Worm (Caenorhabditis elegans) whole organism, late embryonic: ENCODE data around the gene unc-112.

Source experiments
- ceh-2 ChIP-seq: sonication (generic microtip); optimal IDR thresholded peaks from 2 replicates; lab custom pipeline; 2016; ENCODE audit warnings: missing genotype, missing genetic modification characterization, missing compliant biosample characterization
- dve-1 ChIP-seq: sonication (generic microtip); optimal IDR thresholded peaks from 2 replicates; lab custom pipeline; 2017; ENCODE audit warnings: antibody characterized with exemption, mild to moderate bottlenecking, missing genetic modification characterization, missing compliant biosample characterization
- fkh-10 ChIP-seq: fragments of 150-350 bp; optimal IDR thresholded peaks from 2 replicates; lab custom pipeline; 2014; ENCODE audit warnings: missing biosample characterization, missing genetic modification reagents, missing genetic modification characterization
- nhr-11 ChIP-seq: fragments of 150-350 bp; optimal IDR thresholded peaks from 2 replicates; lab custom pipeline; 2014; ENCODE audit warnings: missing biosample characterization, missing genetic modification characterization
- sox-2 ChIP-seq: fragments of 200-800 bp; sonication (Bioruptor generic); IDR thresholded peaks from 2 replicates; pipeline ENCODE4 v1.3.6; 2022; ENCODE audit warnings: missing genetic modification reagents, missing genetic modification characterization, missing compliant biosample characterization
- sox-4 ChIP-seq: sonication (generic microtip); optimal IDR thresholded peaks from 2 replicates; lab custom pipeline; 2017; ENCODE audit warnings: mild to moderate bottlenecking, missing genetic modification characterization, inconsistent platforms, missing compliant biosample characterization
- syd-9 ChIP-seq: sonication (generic microtip); optimal IDR thresholded peaks from 2 replicates; lab custom pipeline; 2016; ENCODE audit warnings: mild to moderate bottlenecking, missing genetic modification characterization, moderate library complexity, missing compliant biosample characterization

- TF ChIP-seq nhr-11 (tag; lab: Kevin White, UChicago) (no peak), ceh-2 (tag; lab: Kevin White, UChicago) (no peak), fkh-10 (GFP tag; lab: Kevin White, UChicago) (no peak), sox-4 (tag; lab: Kevin White, UChicago) (no peak), sox-2 (GFP tag; lab: Robert Waterston, UW) (no peak), dve-1 (no peak), syd-9 (no peak)
Measured at ce11 chrV:14728754-14729153, 32.3 kb upstream of the unc-112 start, which contains the start of gene Y50E8A.2.
